Worm (Caenorhabditis elegans) whole organism, L4/young adult: ENCODE results near the gene irld-64.

ENCODE experiments used
- W03F9.2 ChIP-seq: fragments of 150-350 bp; optimal IDR thresholded peaks from 2 replicates; lab custom pipeline; 2014; ENCODE audit warnings: missing biosample characterization, missing genetic modification characterization
- dao-5 ChIP-seq: sonication (generic microtip); optimal IDR thresholded peaks from 2 replicates; lab custom pipeline; 2016; ENCODE audit warnings: missing genotype, missing genetic modification characterization, moderate library complexity, missing compliant biosample characterization
- him-1 ChIP-seq: sonication (generic microtip); optimal IDR thresholded peaks from 2 replicates; lab custom pipeline; 2016; ENCODE audit warnings: missing genotype, missing genetic modification reagents, missing genetic modification characterization, missing compliant biosample characterization

ce11 chrII:2884810-2885209 is 45.6 kb downstream of the irld-64 start, which contains the start of gene pigw-1:
- TF ChIP-seq him-1 (tag; lab: Kevin White, UChicago) (no peak), dao-5 (tag; lab: Kevin White, UChicago) (no peak), W03F9.2 (tag; lab: Kevin White, UChicago) (no peak)
